Fruit fly (Drosophila melanogaster) whole organism, embryonic: ENCODE results near the gene CG14853.

ENCODE experiments used
- Adf1 ChIP-seq: fragments of 200-800 bp; sonication (Bioruptor generic); IDR thresholded peaks from 2 replicates; pipeline ENCODE4 v1.3.6; 2022; ENCODE audit warnings: missing biosample characterization, missing genetic modification characterization
- Atf6 ChIP-seq: fragments of 200-800 bp; sonication (Bioruptor generic); IDR thresholded peaks from 2 replicates; pipeline ENCODE4 v1.3.6; 2022; ENCODE audit warnings: missing biosample characterization, missing genetic modification characterization
- B-H1 ChIP-seq: fragments of 200-800 bp; sonication (Bioruptor generic); IDR thresholded peaks from 3 replicates; pipeline ENCODE4 v1.3.6; 2022; ENCODE audit warnings: missing biosample characterization, missing genetic modification characterization
- CG10979 ChIP-seq: fragments of 200-800 bp; sonication (Bioruptor generic); optimal IDR thresholded peaks from 2 replicates; lab custom pipeline; 2018; ENCODE audit warnings: missing biosample characterization, mild to moderate bottlenecking, missing genetic modification characterization, moderate library complexity
- CG11085 ChIP-seq: fragments of 200-800 bp; sonication (Bioruptor generic); IDR thresholded peaks from 2 replicates; pipeline ENCODE4 v1.3.6; 2022; ENCODE audit warnings: missing biosample characterization, missing genetic modification characterization
- CG11247 ChIP-seq: fragments of 200-800 bp; sonication (Bioruptor generic); IDR thresholded peaks from 2 replicates; pipeline ENCODE4 v1.3.6; 2022; ENCODE audit warnings: missing biosample characterization, missing genetic modification characterization
- CG12391 ChIP-seq: fragments of 200-800 bp; sonication (Bioruptor generic); optimal IDR thresholded peaks from 3 replicates; lab custom pipeline; 2018; ENCODE audit warnings: missing biosample characterization, mild to moderate bottlenecking, missing genetic modification characterization, moderate library complexity
- CG13624 ChIP-seq: fragments of 200-800 bp; sonication (Bioruptor generic); optimal IDR thresholded peaks from 2 replicates; lab custom pipeline; 2016; ENCODE audit warnings: missing biosample characterization, missing genetic modification characterization
- CG14050 ChIP-seq: fragments of 200-800 bp; sonication (Bioruptor generic); IDR thresholded peaks from 3 replicates; pipeline ENCODE4 v1.3.6; 2022; ENCODE audit warnings: missing biosample characterization, missing genetic modification characterization
- CG14965 ChIP-seq: fragments of 200-800 bp; sonication (Bioruptor generic); optimal IDR thresholded peaks from 2 replicates; lab custom pipeline; 2016; ENCODE audit warnings: missing biosample characterization, missing genetic modification characterization, borderline replicate concordance
- CG17361 ChIP-seq: fragments of 200-800 bp; sonication (Bioruptor generic); IDR thresholded peaks from 3 replicates; pipeline ENCODE4 v1.3.6; 2022; ENCODE audit warnings: missing biosample characterization, missing genetic modification characterization
- CG18011 ChIP-seq: fragments of 200-800 bp; sonication (Bioruptor generic); optimal IDR thresholded peaks from 2 replicates; lab custom pipeline; 2017; ENCODE audit warnings: missing biosample characterization, missing genetic modification characterization, mild to moderate bottlenecking, moderate library complexity, missing genotype
- CG18262 ChIP-seq: fragments of 200-800 bp; optimal IDR thresholded peaks from 3 replicates; lab custom pipeline; 2019; ENCODE audit warnings: missing biosample characterization, mild to moderate bottlenecking, missing genetic modification characterization, moderate library complexity
- CG18476 ChIP-seq: fragments of 200-800 bp; sonication (Bioruptor generic); optimal IDR thresholded peaks from 2 replicates; lab custom pipeline; 2016; ENCODE audit warnings: missing biosample characterization, mild to moderate bottlenecking, missing genetic modification characterization
- CG34422 ChIP-seq: fragments of 200-800 bp; sonication (Bioruptor generic); IDR thresholded peaks from 3 replicates; pipeline ENCODE4 v1.3.6; 2022; ENCODE audit warnings: missing biosample characterization, missing genetic modification characterization
- CG6854 ChIP-seq: fragments of 200-800 bp; sonication (Bioruptor generic); optimal IDR thresholded peaks from 3 replicates; lab custom pipeline; 2017; ENCODE audit warnings: missing biosample characterization, mild to moderate bottlenecking, missing genetic modification characterization
- CG8089 ChIP-seq: fragments of 200-800 bp; sonication (Bioruptor generic); optimal IDR thresholded peaks from 3 replicates; lab custom pipeline; 2016; ENCODE audit warnings: missing biosample characterization, missing genetic modification characterization
- CG8290 ChIP-seq, 3 experiments: fragments of 200-800 bp; sonication (Bioruptor generic); optimal IDR thresholded peaks; 2 replicates each; lab custom pipeline; 2016 to 2019; ENCODE audit warnings: missing biosample characterization in 3 of 3, missing genetic modification characterization in 3 of 3, mild to moderate bottlenecking in 2 of 3, moderate library complexity in 1 of 3
- CG9727 ChIP-seq: fragments of 200-800 bp; sonication (Bioruptor generic); optimal IDR thresholded peaks from 3 replicates; lab custom pipeline; 2017; ENCODE audit warnings: missing biosample characterization, mild to moderate bottlenecking, missing genetic modification characterization
- Dbx ChIP-seq: fragments of 200-800 bp; sonication (Bioruptor generic); IDR thresholded peaks from 3 replicates; pipeline ENCODE4 v1.3.6; 2022; ENCODE audit warnings: missing biosample characterization, missing genetic modification characterization
- Dp ChIP-seq: fragments of 200-800 bp; sonication (Bioruptor generic); optimal IDR thresholded peaks from 2 replicates; lab custom pipeline; 2018; ENCODE audit warnings: missing biosample characterization, mild to moderate bottlenecking, missing genetic modification characterization, moderate library complexity
- Drgx ChIP-seq: fragments of 200-800 bp; sonication (Bioruptor generic); IDR thresholded peaks from 2 replicates; pipeline ENCODE4 v1.3.6; 2022; ENCODE audit warnings: missing biosample characterization, missing genetic modification characterization
- Hmx ChIP-seq: fragments of 200-800 bp; sonication (Bioruptor generic); optimal IDR thresholded peaks from 2 replicates; lab custom pipeline; 2016; ENCODE audit warnings: missing biosample characterization, missing genetic modification characterization
- Oaz ChIP-seq: fragments of 200-800 bp; sonication (Bioruptor generic); IDR thresholded peaks from 2 replicates; pipeline ENCODE4 v1.3.6; 2022; ENCODE audit warnings: missing biosample characterization, missing genetic modification characterization
- Poxn ChIP-seq: fragments of 200-800 bp; sonication (Bioruptor generic); IDR thresholded peaks from 2 replicates; pipeline ENCODE4 v1.3.6; 2022; ENCODE audit warnings: missing biosample characterization, missing genetic modification characterization
- Usf ChIP-seq: fragments of 200-800 bp; sonication (Bioruptor generic); optimal IDR thresholded peaks from 2 replicates; lab custom pipeline; 2017; ENCODE audit warnings: missing genotype, missing biosample characterization, missing genetic modification characterization
- Vsx1 ChIP-seq: fragments of 200-800 bp; sonication (Bioruptor generic); optimal IDR thresholded peaks from 2 replicates; lab custom pipeline; 2017; ENCODE audit warnings: missing biosample characterization, mild to moderate bottlenecking, missing genetic modification characterization, missing genetic modification reagents
- Xrp1 ChIP-seq: fragments of 200-800 bp; sonication (Bioruptor generic); IDR thresholded peaks from 2 replicates; pipeline ENCODE4 v1.3.6; 2022; ENCODE audit warnings: missing biosample characterization, missing genetic modification characterization
- YL-1 ChIP-seq: fragments of 200-800 bp; sonication (Bioruptor generic); optimal IDR thresholded peaks from 3 replicates; lab custom pipeline; 2017; ENCODE audit warnings: missing biosample characterization, mild to moderate bottlenecking, missing genetic modification characterization
- ac ChIP-seq: fragments of 200-800 bp; sonication (Bioruptor generic); optimal IDR thresholded peaks from 3 replicates; lab custom pipeline; 2017; ENCODE audit warnings: missing biosample characterization, mild to moderate bottlenecking, missing genetic modification characterization
- croc ChIP-seq: fragments of 200-800 bp; sonication (Bioruptor generic); conservative IDR thresholded peaks from 3 replicates; pipeline ENCODE4 v1.3.6; 2022; ENCODE audit warnings: missing biosample characterization, missing genetic modification characterization
- dati ChIP-seq: fragments of 200-800 bp; sonication (Bioruptor generic); IDR thresholded peaks from 2 replicates; pipeline ENCODE4 v1.3.6; 2022; ENCODE audit warnings: missing biosample characterization, missing genetic modification characterization
- ems ChIP-seq: fragments of 200-800 bp; sonication (Bioruptor generic); optimal IDR thresholded peaks from 3 replicates; lab custom pipeline; 2016; ENCODE audit warnings: missing biosample characterization, missing genetic modification characterization
- fd102C ChIP-seq: fragments of 200-800 bp; sonication (Bioruptor generic); optimal IDR thresholded peaks from 2 replicates; lab custom pipeline; 2018; ENCODE audit warnings: missing biosample characterization, mild to moderate bottlenecking, missing genetic modification characterization, moderate library complexity
- fd96Cb ChIP-seq: fragments of 200-800 bp; sonication (Bioruptor generic); optimal IDR thresholded peaks from 2 replicates; lab custom pipeline; 2018; ENCODE audit warnings: missing biosample characterization, mild to moderate bottlenecking, missing genetic modification characterization, moderate library complexity
- fu2 ChIP-seq: fragments of 200-800 bp; sonication (Bioruptor generic); optimal IDR thresholded peaks from 2 replicates; lab custom pipeline; 2016; ENCODE audit warnings: missing biosample characterization, missing genetic modification characterization
- jumu ChIP-seq: fragments of 200-800 bp; sonication (Bioruptor generic); optimal IDR thresholded peaks from 3 replicates; lab custom pipeline; 2016; ENCODE audit warnings: missing biosample characterization, missing genetic modification characterization
- knrl ChIP-seq: fragments of 200-800 bp; sonication (Bioruptor generic); IDR thresholded peaks from 3 replicates; pipeline ENCODE4 v1.3.6; 2022; ENCODE audit warnings: missing biosample characterization, missing genetic modification characterization; ENCODE audit not compliant: partially characterized antibody
- nmo ChIP-seq: fragments of 200-800 bp; sonication (Bioruptor generic); optimal IDR thresholded peaks from 2 replicates; lab custom pipeline; 2018; ENCODE audit warnings: missing biosample characterization, mild to moderate bottlenecking, missing genetic modification characterization, moderate library complexity
- otp ChIP-seq: fragments of 200-800 bp; sonication (Bioruptor generic); IDR thresholded peaks from 3 replicates; pipeline ENCODE4, ENCODE4 v1.3.6; 2022; ENCODE audit warnings: missing biosample characterization, missing genetic modification characterization
- p53 ChIP-seq: fragments of 200-800 bp; sonication (Bioruptor generic); optimal IDR thresholded peaks from 2 replicates; lab custom pipeline; 2016; ENCODE audit warnings: missing biosample characterization, missing genetic modification characterization
- peb ChIP-seq: fragments of 200-800 bp; sonication (Bioruptor generic); IDR thresholded peaks from 2 replicates; pipeline ENCODE4 v1.3.6; 2022; ENCODE audit warnings: missing biosample characterization, missing genetic modification characterization
- row ChIP-seq: fragments of 200-800 bp; sonication (Bioruptor generic); IDR thresholded peaks from 3 replicates; pipeline ENCODE4 v1.3.6; 2022; ENCODE audit warnings: missing biosample characterization, missing genetic modification characterization
- sc ChIP-seq, 3 experiments: fragments of >200 bp in 2 of 3; fragments of 200-800 bp in 1 of 3; sonication (Bioruptor generic) in 1 of 3; optimal IDR thresholded peaks; 2 replicates in 2 of 3; 3 replicates in 1 of 3; lab custom pipeline; 2017; ENCODE audit warnings: mild to moderate bottlenecking in 1 of 3, missing biosample characterization in 1 of 3, missing genetic modification characterization in 1 of 3, missing genetic modification reagents in 1 of 3
- seq ChIP-seq: fragments of 200-800 bp; sonication (Bioruptor generic); IDR thresholded peaks from 2 replicates; pipeline ENCODE4 v1.3.6; 2022; ENCODE audit warnings: missing biosample characterization, missing genetic modification characterization
- sr ChIP-seq: fragments of 200-800 bp; sonication (Bioruptor generic); IDR thresholded peaks from 3 replicates; pipeline ENCODE4 v1.3.6; 2022; ENCODE audit warnings: missing biosample characterization, missing genetic modification characterization
- toy ChIP-seq: fragments of 200-800 bp; sonication (Bioruptor generic); IDR thresholded peaks from 2 replicates; pipeline ENCODE4 v1.3.6; 2022; ENCODE audit warnings: missing biosample characterization, missing genetic modification characterization
- usp ChIP-seq: fragments of >200 bp; optimal IDR thresholded peaks from 2 replicates; lab custom pipeline; 2017; ENCODE audit warnings: missing biosample characterization, missing genetic modification characterization

The CG14853 gene

DNA sequence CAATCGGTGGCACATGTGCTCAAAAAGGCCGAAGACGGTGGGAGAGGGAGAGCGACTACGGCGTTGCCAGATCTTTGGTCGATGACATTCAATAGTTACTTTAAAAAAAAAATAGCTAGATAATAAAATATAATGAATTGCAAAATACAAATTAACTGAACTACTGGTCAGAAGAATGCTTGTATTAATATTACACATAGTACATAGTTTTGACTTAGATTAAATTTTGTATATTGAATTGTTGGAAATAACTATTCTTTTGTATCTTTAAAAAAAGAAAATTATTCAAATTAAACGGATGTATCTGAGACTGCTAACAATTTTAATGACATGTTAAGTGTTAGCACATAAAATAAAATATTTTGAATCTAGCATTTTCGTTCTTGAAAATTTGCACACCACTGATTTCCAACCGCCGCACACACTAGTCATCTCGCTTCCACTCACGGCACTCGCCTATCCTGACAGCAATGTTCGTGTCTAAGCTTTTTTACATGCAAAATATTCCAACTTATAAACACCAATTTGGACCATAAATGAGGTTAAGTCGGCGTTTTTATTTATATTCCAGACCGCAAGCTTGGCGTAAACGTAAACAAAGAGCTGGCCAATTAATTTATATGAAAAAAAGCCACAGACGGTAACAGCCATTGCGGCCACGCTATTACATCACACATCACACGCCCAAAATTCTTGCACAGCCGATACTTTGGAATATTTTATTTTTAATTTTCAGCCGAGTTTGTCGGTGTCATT, 34.3 kb upstream of the CG14853 start (continued):
- TF ChIP-seq p53 (GFP tag; lab: Kevin White, UChicago) (no peak), jumu (peak; percentile 39), Atf6 (GFP tag; lab: Robert Waterston, UW) (peak; percentile 72), sc (optimal IDR thresholded peaks at IDR 0.05; lab: Kevin White, UChicago) (no peak), sc (GFP tag; optimal IDR thresholded peaks at IDR 0.05; lab: Kevin White, UChicago) (peak; percentile 31), sr (GFP tag; lab: Robert Waterston, UW) (no peak), CG13624 (peak; percentile 5), Vsx1 (GFP tag; lab: Kevin White, UChicago) (peak; percentile 14), usp (GFP tag; lab: Kevin White, UChicago) (no peak), seq (GFP tag; lab: Robert Waterston, UW) (no peak), toy (GFP tag; lab: Robert Waterston, UW) (no peak), ac (GFP tag; lab: Kevin White, UChicago) (no peak), Drgx (GFP tag; lab: Robert Waterston, UW) (peak; percentile 38), CG18011 (GFP tag; lab: Kevin White, UChicago) (peak; percentile 43), CG18476 (GFP tag; lab: Kevin White, UChicago) (peak; percentile 38), Xrp1 (GFP tag; lab: Robert Waterston, UW) (peak; percentile 71), otp (GFP tag; lab: Robert Waterston, UW) (0 out of 3 replicates have a peak, but pooled peaks have one; percentile 17), dati (GFP tag; lab: Robert Waterston, UW) (no peak), B-H1 (GFP tag; lab: Robert Waterston, UW) (peak; percentile 49; the same call in 2 of the 3 replicates), fd96Cb (peak; percentile 76), CG6854 (GFP tag; lab: Kevin White, UChicago) (no peak), Dp (GFP tag; lab: Kevin White, UChicago) (no peak), fd102C (GFP tag; lab: Kevin White, UChicago) (no peak), CG17361 (GFP tag; lab: Robert Waterston, UW) (peak; percentile 90), CG11085 (GFP tag; lab: Robert Waterston, UW) (peak; percentile 43; the same call in 1 of the 2 replicates), peb (GFP tag; lab: Robert Waterston, UW) (0 out of 2 replicates have a peak, but pooled peaks have one; percentile 18), CG9727 (GFP tag; lab: Kevin White, UChicago) (peak; percentile 86), CG10979 (tag; lab: Kevin White, UChicago) (peak; percentile 78), CG18262 (tag; lab: Kevin White, UChicago) (peak; percentile 77), Usf (peak; percentile 30), CG34422 (GFP tag; lab: Robert Waterston, UW) (no peak), knrl (GFP tag; lab: Robert Waterston, UW) (no peak), CG11247 (peak; percentile 53; the same call in 1 of the 2 replicates), Adf1 (GFP tag; lab: Robert Waterston, UW) (0 out of 2 replicates have a peak, but pooled peaks have one; percentile 7), Hmx (peak; percentile 37), Oaz (GFP tag; lab: Robert Waterston, UW) (no peak), croc (GFP tag; lab: Robert Waterston, UW) (peak; percentile 33; the same call in 2 of the 3 replicates), CG8290 (GFP tag; optimal IDR thresholded peaks at IDR 0.05; lab: Kevin White, UChicago) (peak; percentile 70), CG8290 (tag; optimal IDR thresholded peaks at IDR 0.05; lab: Kevin White, UChicago) (peak; percentile 14 to 40), Poxn (GFP tag; lab: Robert Waterston, UW) (no peak), row (GFP tag; lab: Robert Waterston, UW) (peak; percentile 80), Dbx (peak; percentile 78; the same call in 2 of the 3 replicates), ems (GFP tag; lab: Kevin White, UChicago) (peak; percentile 45), YL-1 (GFP tag; lab: Kevin White, UChicago) (peak; percentile 53), fu2 (GFP tag; lab: Kevin White, UChicago) (peak; percentile 30), CG14050 (GFP tag; lab: Robert Waterston, UW) (peak; percentile 23; the same call in 1 of the 3 replicates), CG12391 (tag; lab: Kevin White, UChicago) (peak; percentile 87), nmo (peak; percentile 86), CG14965 (no peak), CG8089 (peak; percentile 49)
